Fruit fly (Drosophila melanogaster) whole organism, embryonic: ENCODE results near the gene RpS20.

ENCODE experiments used
- CG34376 ChIP-seq: fragments of 200-800 bp; sonication (Bioruptor generic); optimal IDR thresholded peaks from 2 replicates; lab custom pipeline; 2018; ENCODE audit warnings: missing biosample characterization, mild to moderate bottlenecking, missing genetic modification characterization
- D19A ChIP-seq: fragments of 200-800 bp; optimal IDR thresholded peaks from 3 replicates; lab custom pipeline; 2019; ENCODE audit warnings: missing biosample characterization, mild to moderate bottlenecking, missing genetic modification characterization, moderate library complexity
- org-1 ChIP-seq: fragments of 200-800 bp; sonication (Bioruptor generic); optimal IDR thresholded peaks from 2 replicates; lab custom pipeline; 2017; ENCODE audit warnings: missing biosample characterization, missing genetic modification characterization

dm6 chr3R:20850395-20851039, 28.5 kb downstream of the RpS20 start, which contains the start of gene RpS30:
- TF ChIP-seq D19A, result peak; percentile 7
- TF ChIP-seq CG34376 (GFP tag; lab: Kevin White, UChicago), result peak; percentile 44
- no peak for TF ChIP-seq org-1
